Fruit fly (Drosophila melanogaster) whole organism: ENCODE data around the gene CG8159.

Experiments
- Dll ChIP-seq: fragments of >200 bp; optimal IDR thresholded peaks from 2 replicates; lab custom pipeline; 2017
- pan ChIP-seq: fragments of >200 bp; optimal IDR thresholded peaks from 2 replicates; lab custom pipeline; 2017

DNA sequence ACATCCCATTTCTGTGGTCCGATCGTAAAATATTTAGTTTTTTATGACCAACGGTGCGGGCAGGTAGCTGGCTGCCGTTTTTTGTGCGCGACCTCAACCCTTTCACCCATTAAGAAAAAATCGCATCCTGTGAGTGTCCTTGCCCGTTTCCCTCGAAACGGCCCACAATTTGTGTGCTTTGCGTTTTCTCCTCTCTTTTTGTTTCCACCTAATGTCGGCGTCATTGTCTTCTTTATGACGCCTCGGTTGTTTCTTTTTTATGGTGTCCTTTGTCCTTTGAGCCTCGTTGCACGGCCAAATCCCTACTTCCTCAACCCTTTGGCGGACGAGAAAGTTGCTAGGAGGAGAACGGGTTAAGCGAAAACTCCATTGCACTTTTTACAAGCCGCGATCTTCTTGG, 25.5 kb upstream of the CG8159 start:
- TF ChIP-seq pan (no peak), Dll (lab: Kevin White, UChicago) (no peak)
